Worm (Caenorhabditis elegans) whole organism, mixed stage, embryonic: ENCODE measurements around the gene vps-33.2.

Source experiments
- ces-1 ChIP-seq: fragments of 150-350 bp; optimal IDR thresholded peaks from 2 replicates; lab custom pipeline; 2014; ENCODE audit warnings: missing biosample characterization, missing genetic modification reagents, missing genetic modification characterization
- lin-13 ChIP-seq: fragments of 150-350 bp; optimal IDR thresholded peaks from 2 replicates; lab custom pipeline; 2014; ENCODE audit warnings: missing biosample characterization, missing genetic modification characterization
- nhr-237 ChIP-seq: fragments of 150-350 bp; optimal IDR thresholded peaks from 2 replicates; lab custom pipeline; 2014; ENCODE audit warnings: missing biosample characterization, missing genetic modification characterization
- snpc-4 ChIP-seq: fragments of 150-350 bp; optimal IDR thresholded peaks from 2 replicates; lab custom pipeline; 2014; ENCODE audit warnings: missing biosample characterization, missing genetic modification characterization
- sptf-1 ChIP-seq: sonication (generic microtip); optimal IDR thresholded peaks from 2 replicates; lab custom pipeline; 2017; ENCODE audit warnings: mild to moderate bottlenecking, missing genetic modification characterization, moderate library complexity, missing compliant biosample characterization
- tbx-8 ChIP-seq: fragments of 200-800 bp; sonication (Bioruptor generic); optimal IDR thresholded peaks from 2 replicates; lab custom pipeline; 2018; ENCODE audit warnings: mild to moderate bottlenecking, missing genetic modification characterization, moderate library complexity, missing compliant biosample characterization
- ztf-11 ChIP-seq: fragments of 150-350 bp; optimal IDR thresholded peaks from 2 replicates; lab custom pipeline; 2014; ENCODE audit warnings: missing biosample characterization, missing genetic modification characterization

ce11 chrII:6646903-6647302 lies 45.9 kb downstream of the vps-33.2 start:
- no peak for TF ChIP-seq sptf-1
- no peak for TF ChIP-seq snpc-4 (tag; lab: Kevin White, UChicago)
- TF ChIP-seq ces-1 (GFP tag; lab: Kevin White, UChicago), result no peak
- TF ChIP-seq lin-13 (tag; lab: Kevin White, UChicago), result no peak
- TF ChIP-seq nhr-237 (tag; lab: Kevin White, UChicago), result no peak
- TF ChIP-seq ztf-11 (tag; lab: Kevin White, UChicago), result no peak
- no peak for TF ChIP-seq tbx-8 (GFP tag; lab: Kevin White, UChicago)
